Worm (Caenorhabditis elegans) whole organism, L4 larva: ENCODE results near the gene F22H10.1.
A peak's percentile ranks its signal among the peaks of the same experiment; 100 is the strongest.

Source experiments
- D1046.2 ChIP-seq: fragments of 200-800 bp; sonication (Bioruptor generic); IDR thresholded peaks from 2 replicates; pipeline ENCODE4 v1.3.6; 2022; ENCODE audit warnings: missing genetic modification characterization, missing compliant biosample characterization
- F44E2.7 ChIP-seq: fragments of 200-800 bp; sonication (Bioruptor generic); IDR thresholded peaks from 2 replicates; pipeline ENCODE4 v2.1.2; 2022; ENCODE audit warnings: missing genetic modification characterization, missing compliant biosample characterization
- F49E8.2 ChIP-seq: sonication (generic microtip); optimal IDR thresholded peaks from 2 replicates; lab custom pipeline; 2016; ENCODE audit warnings: missing compliant biosample characterization, mild to moderate bottlenecking, missing genetic modification characterization, borderline replicate concordance
- T20F7.1 ChIP-seq: fragments of 200-800 bp; sonication (Bioruptor generic); optimal IDR thresholded peaks from 2 replicates; lab custom pipeline; 2018; ENCODE audit warnings: mild to moderate bottlenecking, missing genetic modification characterization, missing compliant biosample characterization
- Y48G9A.11 ChIP-seq: fragments of 200-800 bp; sonication (Bioruptor generic); IDR thresholded peaks from 2 replicates; pipeline ENCODE4 v1.3.6; 2022; ENCODE audit warnings: missing genetic modification reagents, missing genetic modification characterization, missing compliant biosample characterization
- Y5F2A.4 ChIP-seq: fragments of 200-800 bp; sonication (Bioruptor generic); optimal IDR thresholded peaks from 2 replicates; lab custom pipeline; 2018; ENCODE audit warnings: mild to moderate bottlenecking, missing genetic modification characterization, missing compliant biosample characterization
- ZK546.5 ChIP-seq, 2 experiments: sonication (generic microtip); optimal IDR thresholded peaks; 2 replicates each; lab custom pipeline; 2017; ENCODE audit warnings: missing biosample characterization in 2 of 2, missing genetic modification characterization in 2 of 2
- ceh-20 ChIP-seq: fragments of 200-800 bp; sonication (Bioruptor generic); IDR thresholded peaks from 2 replicates; pipeline ENCODE4 v1.3.6; 2022; ENCODE audit warnings: missing genetic modification reagents, missing genetic modification characterization, missing compliant biosample characterization
- ceh-62 ChIP-seq: sonication (generic microtip); optimal IDR thresholded peaks from 2 replicates; lab custom pipeline; 2017; ENCODE audit warnings: missing biosample characterization, missing genetic modification characterization
- cey-2 ChIP-seq: sonication (generic microtip); optimal IDR thresholded peaks from 3 replicates; lab custom pipeline; 2017; ENCODE audit warnings: missing genetic modification characterization, mild to moderate bottlenecking, missing compliant biosample characterization, antibody characterized with exemption, borderline replicate concordance; ENCODE audit not compliant: insufficient read depth
- daf-16 ChIP-seq, 3 experiments: sonication (generic microtip); optimal IDR thresholded peaks; 2 replicates each; lab custom pipeline; 2016 to 2017; ENCODE audit warnings: missing genetic modification characterization in 3 of 3, missing genetic modification reagents in 3 of 3, mild to moderate bottlenecking in 2 of 3, missing compliant biosample characterization in 2 of 3, missing biosample characterization in 1 of 3, moderate library complexity in 1 of 3
- dmd-6 ChIP-seq: fragments of 200-800 bp; sonication (Bioruptor generic); IDR thresholded peaks from 2 replicates; pipeline ENCODE4 v1.3.6; 2022; ENCODE audit warnings: missing genetic modification reagents, missing genetic modification characterization, missing compliant biosample characterization
- dmd-8 ChIP-seq: fragments of 200-800 bp; sonication (Bioruptor generic); IDR thresholded peaks from 2 replicates; pipeline ENCODE4 v1.3.6; 2022; ENCODE audit warnings: missing genetic modification characterization, missing compliant biosample characterization
- dpl-1 ChIP-seq: fragments of 150-350 bp; optimal IDR thresholded peaks from 2 replicates; lab custom pipeline; 2014; ENCODE audit warnings: missing biosample characterization, missing genetic modification reagents, missing genetic modification characterization
- dve-1 ChIP-seq: sonication (generic microtip); optimal IDR thresholded peaks from 2 replicates; lab custom pipeline; 2017; ENCODE audit warnings: antibody characterized with exemption, mild to moderate bottlenecking, missing genetic modification characterization, missing compliant biosample characterization; ENCODE audit not compliant: insufficient read depth
- egl-27 ChIP-seq: sonication (generic microtip); optimal IDR thresholded peaks from 3 replicates; lab custom pipeline; 2017; ENCODE audit warnings: missing biosample characterization, missing genetic modification reagents, missing genetic modification characterization
- fkh-10 ChIP-seq: fragments of 150-350 bp; optimal IDR thresholded peaks from 2 replicates; lab custom pipeline; 2014; ENCODE audit warnings: missing biosample characterization, missing genetic modification reagents, missing genetic modification characterization
- fos-1 ChIP-seq: fragments of 150-350 bp; optimal IDR thresholded peaks from 2 replicates; lab custom pipeline; 2014; ENCODE audit warnings: missing biosample characterization, missing genetic modification characterization
- gei-8 ChIP-seq: fragments of 200-800 bp; sonication (Bioruptor generic); optimal IDR thresholded peaks from 2 replicates; lab custom pipeline; 2018; ENCODE audit warnings: mild to moderate bottlenecking, missing genetic modification characterization, missing compliant biosample characterization
- hif-1 ChIP-seq, 2 experiments: sonication (generic microtip); optimal IDR thresholded peaks; 2 replicates each; lab custom pipeline; 2016 to 2017; ENCODE audit warnings: missing compliant biosample characterization in 2 of 2, missing genetic modification characterization in 2 of 2, missing genetic modification reagents in 2 of 2, missing genotype in 2 of 2, mild to moderate bottlenecking in 1 of 2
- hlh-30 ChIP-seq: sonication (generic microtip); optimal IDR thresholded peaks from 2 replicates; lab custom pipeline; 2017; ENCODE audit warnings: antibody characterized with exemption, mild to moderate bottlenecking, missing genetic modification characterization, missing compliant biosample characterization; ENCODE audit not compliant: insufficient read depth
- hmg-1.1 ChIP-seq: fragments of 200-800 bp; sonication (Bioruptor generic); IDR thresholded peaks from 2 replicates; pipeline ENCODE4 v1.3.6; 2022; ENCODE audit warnings: missing genetic modification reagents, missing genetic modification characterization, missing compliant biosample characterization
- jun-1 ChIP-seq: fragments of 150-350 bp; optimal IDR thresholded peaks from 2 replicates; lab custom pipeline; 2014; ENCODE audit warnings: missing biosample characterization, missing genetic modification reagents, missing genetic modification characterization
- lin-13 ChIP-seq: fragments of 150-350 bp; optimal IDR thresholded peaks from 2 replicates; lab custom pipeline; 2014; ENCODE audit warnings: missing biosample characterization, missing genetic modification reagents, missing genetic modification characterization
- madf-5 ChIP-seq, 2 experiments: fragments of 200-800 bp; sonication (Bioruptor generic); IDR thresholded peaks; 2 replicates each; pipeline ENCODE4 v1.3.6; 2022; ENCODE audit warnings: missing compliant biosample characterization in 2 of 2, missing genetic modification characterization in 2 of 2
- mep-1 ChIP-seq: fragments of 150-350 bp; sonication (generic microtip); optimal IDR thresholded peaks from 3 replicates; lab custom pipeline; 2014; ENCODE audit warnings: missing biosample characterization, missing genetic modification characterization
- mes-2 ChIP-seq: sonication (generic microtip); optimal IDR thresholded peaks from 2 replicates; lab custom pipeline; 2016; ENCODE audit warnings: missing genotype, mild to moderate bottlenecking, missing genetic modification characterization, missing compliant biosample characterization; ENCODE audit not compliant: poor library complexity, severe bottlenecking
- mxl-3 ChIP-seq: fragments of 200-800 bp; sonication (Bioruptor generic); optimal IDR thresholded peaks from 2 replicates; lab custom pipeline; 2018; ENCODE audit warnings: mild to moderate bottlenecking, missing genetic modification characterization, missing compliant biosample characterization
- nhr-102 ChIP-seq: sonication (generic microtip); optimal IDR thresholded peaks from 2 replicates; lab custom pipeline; 2016; ENCODE audit warnings: mild to moderate bottlenecking, missing genetic modification characterization, moderate library complexity, missing compliant biosample characterization
- nhr-25 ChIP-seq: sonication (generic microtip); optimal IDR thresholded peaks from 2 replicates; lab custom pipeline; 2017; ENCODE audit warnings: missing genetic modification characterization, mild to moderate bottlenecking, missing compliant biosample characterization, antibody characterized with exemption, moderate library complexity, borderline replicate concordance; ENCODE audit not compliant: insufficient read depth
- nhr-28 ChIP-seq: fragments of 150-350 bp; optimal IDR thresholded peaks from 2 replicates; lab custom pipeline; 2014; ENCODE audit warnings: missing biosample characterization, missing genetic modification characterization
- nhr-41 ChIP-seq: fragments of 200-800 bp; sonication (Bioruptor generic); IDR thresholded peaks from 2 replicates; pipeline ENCODE4 v1.3.6; 2022; ENCODE audit warnings: missing genetic modification reagents, missing genetic modification characterization, missing compliant biosample characterization
- nhr-42 ChIP-seq: fragments of 200-800 bp; sonication (Bioruptor generic); IDR thresholded peaks from 2 replicates; pipeline ENCODE4 v1.3.6; 2022; ENCODE audit warnings: missing genetic modification characterization, missing compliant biosample characterization
- nhr-48 ChIP-seq: sonication (generic microtip); optimal IDR thresholded peaks from 2 replicates; lab custom pipeline; 2016; ENCODE audit warnings: mild to moderate bottlenecking, missing genetic modification characterization, missing compliant biosample characterization
- nhr-6 ChIP-seq: fragments of 150-350 bp; optimal IDR thresholded peaks from 2 replicates; lab custom pipeline; 2014; ENCODE audit warnings: missing biosample characterization, missing genetic modification characterization
- php-3 ChIP-seq: fragments of 200-800 bp; sonication (Bioruptor generic); IDR thresholded peaks from 2 replicates; pipeline ENCODE4 v1.3.6; 2022; ENCODE audit warnings: missing genetic modification reagents, missing genetic modification characterization, missing compliant biosample characterization
- pqm-1 ChIP-seq: sonication (generic microtip); optimal IDR thresholded peaks from 2 replicates; lab custom pipeline; 2017; ENCODE audit warnings: missing biosample characterization, missing genetic modification characterization
- saeg-2 ChIP-seq: fragments of 200-800 bp; sonication (Bioruptor generic); IDR thresholded peaks from 2 replicates; pipeline ENCODE4 v1.3.6; 2022; ENCODE audit warnings: missing genetic modification reagents, missing genetic modification characterization, missing compliant biosample characterization
- sdz-12 ChIP-seq: fragments of 200-800 bp; sonication (Bioruptor generic); optimal IDR thresholded peaks from 2 replicates; lab custom pipeline; 2018; ENCODE audit warnings: mild to moderate bottlenecking, missing genetic modification characterization, missing compliant biosample characterization
- set-16 ChIP-seq: fragments of 200-800 bp; sonication (Bioruptor generic); IDR thresholded peaks from 2 replicates; pipeline ENCODE4 v1.3.6; 2022; ENCODE audit warnings: missing genetic modification reagents, missing genetic modification characterization, missing compliant biosample characterization
- snpc-1.2 ChIP-seq: fragments of 200-800 bp; sonication (Bioruptor generic); IDR thresholded peaks from 2 replicates; pipeline ENCODE4 v1.3.6; 2022; ENCODE audit warnings: missing genetic modification reagents, missing genetic modification characterization, missing compliant biosample characterization
- unc-130 ChIP-seq: sonication (generic microtip); optimal IDR thresholded peaks from 2 replicates; lab custom pipeline; 2016; ENCODE audit warnings: missing genetic modification reagents, missing genetic modification characterization, missing compliant biosample characterization
- unc-62 ChIP-seq, 3 experiments: fragments of 150-350 bp in 1 of 3; sonication (generic microtip); optimal IDR thresholded peaks in 2 of 3; peaks in 1 of 3; 1 replicate in 1 of 3; 2 replicates in 2 of 3; lab custom pipeline; 2014 to 2017; ENCODE audit warnings: missing biosample characterization in 3 of 3, missing genetic modification characterization in 3 of 3, missing genetic modification reagents in 3 of 3, missing genotype in 1 of 3
- zip-11 ChIP-seq: fragments of 200-800 bp; sonication (Bioruptor generic); IDR thresholded peaks from 2 replicates; pipeline ENCODE4 v1.3.6; 2022; ENCODE audit warnings: missing genetic modification characterization, missing compliant biosample characterization
- ztf-11 ChIP-seq: fragments of 150-350 bp; optimal IDR thresholded peaks from 2 replicates; lab custom pipeline; 2014; ENCODE audit warnings: missing biosample characterization, missing genetic modification characterization
- ztf-7 ChIP-seq: fragments of 150-350 bp; optimal IDR thresholded peaks from 2 replicates; lab custom pipeline; 2014; ENCODE audit warnings: missing biosample characterization, missing genetic modification characterization

F22H10.1 gene

ce11 chrX:16677672-16678071, 24.6 kb upstream of the F22H10.1 start, which contains the start of gene F22H10.3 (continued):
- no peak for TF ChIP-seq saeg-2 (GFP tag; lab: Robert Waterston, UW)

ce11 chrX:16678097-16678496, 24.1 kb upstream of the F22H10.1 start:
- TF ChIP-seq fkh-10 (no peak), lin-13 (GFP tag; lab: Kevin White, UChicago) (peak; percentile 3), nhr-102 (tag; lab: Kevin White, UChicago) (no peak), egl-27 (tag; lab: Kevin White, UChicago) (no peak), dmd-6 (GFP tag; lab: Robert Waterston, UW) (peak; percentile 38), ztf-7 (tag; lab: Kevin White, UChicago) (no peak), jun-1 (tag; lab: Kevin White, UChicago) (no peak), nhr-41 (GFP tag; lab: Robert Waterston, UW) (no peak), ceh-20 (no peak), D1046.2 (GFP tag; lab: Robert Waterston, UW) (no peak), hmg-1.1 (GFP tag; lab: Robert Waterston, UW) (no peak), fos-1 (no peak), hif-1 (tag; optimal IDR thresholded peaks at IDR 0.05; lab: Kevin White, UChicago) (peak in 1 of 2 experiments; percentile 2), daf-16 (GFP tag; optimal IDR thresholded peaks at IDR 0.05; lab: Kevin White, UChicago) (no peak), daf-16 (tag; optimal IDR thresholded peaks at IDR 0.05; lab: Kevin White, UChicago) (peak; percentile 86), pqm-1 (tag; lab: Kevin White, UChicago) (no peak), F49E8.2 (no peak), nhr-28 (peak; percentile 15), sdz-12 (no peak), nhr-42 (GFP tag; lab: Robert Waterston, UW) (no peak), nhr-6 (tag; lab: Kevin White, UChicago) (no peak), set-16 (GFP tag; lab: Robert Waterston, UW) (no peak), unc-62 (GFP tag; optimal IDR thresholded peaks at IDR 0.05 in 1 of 2; lab: Kevin White, UChicago) (peak in 1 of 2 experiments; percentile 66), unc-62 (tag; optimal IDR thresholded peaks at IDR 0.05; lab: Kevin White, UChicago) (no peak), unc-130 (no peak), mxl-3 (no peak)

- TF ChIP-seq ztf-7 (tag; lab: Kevin White, UChicago) (peak; percentile 11), jun-1 (tag; lab: Kevin White, UChicago) (no peak), T20F7.1 (GFP tag; lab: Kevin White, UChicago) (no peak), Y48G9A.11 (GFP tag; lab: Robert Waterston, UW) (no peak), nhr-25 (tag; lab: Kevin White, UChicago) (no peak), mep-1 (tag; lab: Kevin White, UChicago) (peak; percentile 36), ceh-20 (no peak), snpc-1.2 (GFP tag; lab: Robert Waterston, UW) (no peak), nhr-28 (peak; percentile 15), dmd-8 (GFP tag; lab: Robert Waterston, UW) (no peak), madf-5 (GFP tag; IDR thresholded peaks at IDR 0.05; lab: Robert Waterston, UW) (no peak), nhr-6 (tag; lab: Kevin White, UChicago) (peak; percentile 67), ceh-62 (no peak), php-3 (GFP tag; lab: Robert Waterston, UW) (peak; percentile 43; the same call in 1 of the 2 replicates), dve-1 (tag; lab: Kevin White, UChicago) (peak; percentile 76), ztf-11 (tag; lab: Kevin White, UChicago) (no peak), Y5F2A.4 (GFP tag; lab: Kevin White, UChicago) (no peak), F44E2.7 (GFP tag; lab: Robert Waterston, UW) (no peak), ZK546.5 (tag; optimal IDR thresholded peaks at IDR 0.05; lab: Kevin White, UChicago) (no peak), mes-2 (tag; lab: Kevin White, UChicago) (peak; percentile 22), cey-2 (tag; lab: Kevin White, UChicago) (no peak), dpl-1 (GFP tag; lab: Kevin White, UChicago) (no peak), nhr-48 (tag; lab: Kevin White, UChicago) (peak; percentile 8), hlh-30 (tag; lab: Kevin White, UChicago) (peak; percentile 22), daf-16 (GFP tag; optimal IDR thresholded peaks at IDR 0.05; lab: Kevin White, UChicago) (no peak), daf-16 (tag; optimal IDR thresholded peaks at IDR 0.05; lab: Kevin White, UChicago) (peak; percentile 89), gei-8 (no peak), zip-11 (GFP tag; lab: Robert Waterston, UW) (no peak)
Measured at ce11 chrX:16679117-16679590, 23.1 kb upstream of the F22H10.1 start, which contains the start of gene F22H10.2. Gene F22H10.2, plus strand, starts transcription at chrX:16679540.
